Fruit fly (Drosophila melanogaster): ENCODE measurements around the gene dpr19.
A peak's percentile ranks its signal among the peaks of the same experiment; 100 is the strongest.

dpr19 gene

dm6 chr2L:10342471-10342870 lies 33.5 kb upstream of the dpr19 start, which contains the start of gene Sps2:
Gene Sps2 (plus strand): TSS chr2L:10342594.
- TF ChIP-seq eyg (GFP tag; optimal IDR thresholded peaks at IDR 0.05) (no peak), CG16813 (GFP tag; IDR thresholded peaks at IDR 0.05; ENCODE audit: partially characterized antibody) (peak; percentile 75), Pdp1 (GFP tag; optimal IDR thresholded peaks at IDR 0.05) (peak in 1 of 2 experiments; percentile 27), Xbp1 (GFP tag; optimal IDR thresholded peaks at IDR 0.05) (peak; percentile 11), wdn (GFP tag; IDR thresholded peaks at IDR 0.05) (no peak), amos (GFP tag; IDR thresholded peaks at IDR 0.05; ENCODE audit: partially characterized antibody) (peak; percentile 80; the same call in 1 of the 2 replicates), Hr78 (GFP tag; optimal IDR thresholded peaks at IDR 0.05) (no peak), Max (GFP tag; optimal IDR thresholded peaks at IDR 0.05) (peak; percentile 3), dati (GFP tag; IDR thresholded peaks at IDR 0.05) (no peak), Bteb2 (GFP tag; optimal IDR thresholded peaks at IDR 0.05) (no peak), CG6791 (GFP tag; IDR thresholded peaks at IDR 0.05; ENCODE audit: partially characterized antibody) (peak; percentile 83), Elba2 (GFP tag; optimal IDR thresholded peaks at IDR 0.05) (peak; percentile 23), CG13624 (GFP tag; optimal IDR thresholded peaks at IDR 0.05) (peak; percentile 30), jigr1 (GFP tag; IDR thresholded peaks at IDR 0.05) (no peak), bbx (GFP tag; IDR thresholded peaks at IDR 0.05; ENCODE audit: partially characterized antibody) (peak; percentile 78), dpn (GFP tag; optimal IDR thresholded peaks at IDR 0.05) (peak in 1 of 2 experiments; percentile 6), MBD-R2 (GFP tag; IDR thresholded peaks at IDR 0.05) (peak; percentile 89), CG15601 (tag; optimal IDR thresholded peaks at IDR 0.05) (peak; percentile 30), pzg (GFP tag; optimal IDR thresholded peaks at IDR 0.05) (peak; percentile 54), gfzf (GFP tag; optimal IDR thresholded peaks at IDR 0.05) (peak; percentile 12), inv (GFP tag; IDR thresholded peaks at IDR 0.05; ENCODE audit: partially characterized antibody) (peak; percentile 63), Stat92E (GFP tag; optimal IDR thresholded peaks at IDR 0.05) (peak in 1 of 3 experiments; percentile 39), sens (GFP tag) (no peak), row (GFP tag; IDR thresholded peaks at IDR 0.05) (peak; percentile 77), CG2875 (GFP tag; optimal IDR thresholded peaks at IDR 0.05) (no peak), CG15073 (GFP tag; optimal IDR thresholded peaks at IDR 0.05) (no peak), ac (GFP tag; optimal IDR thresholded peaks at IDR 0.05) (no peak), ato (GFP tag; IDR thresholded peaks at IDR 0.05; ENCODE audit: partially characterized antibody) (peak; percentile 51; the same call in 1 of the 2 replicates), wek (GFP tag; optimal IDR thresholded peaks at IDR 0.05) (peak; percentile 4), sna (GFP tag; IDR thresholded peaks at IDR 0.05; ENCODE audit: partially characterized antibody) (peak; percentile 66), Opbp (GFP tag; IDR thresholded peaks at IDR 0.05; ENCODE audit: partially characterized antibody) (peak; percentile 83), CG14710 (tag; optimal IDR thresholded peaks at IDR 0.05) (peak; percentile 45), BEAF-32 (GFP tag; optimal IDR thresholded peaks at IDR 0.05) (peak; percentile 78), CG17802 (tag; optimal IDR thresholded peaks at IDR 0.05) (no peak), CG2129 (GFP tag; IDR thresholded peaks at IDR 0.05; ENCODE audit: partially characterized antibody) (peak; percentile 70), kni (GFP tag; optimal IDR thresholded peaks at IDR 0.05) (no peak), zf30C (GFP tag; optimal IDR thresholded peaks at IDR 0.05) (no peak), mam (GFP tag; optimal IDR thresholded peaks at IDR 0.05) (peak; percentile 1), Sry-δ (GFP tag; optimal IDR thresholded peaks at IDR 0.05) (peak; percentile 84), CG42726 (GFP tag; IDR thresholded peaks at IDR 0.05; ENCODE audit: partially characterized antibody) (peak; percentile 20; the same call in 1 of the 2 replicates), CG8281 (tag; optimal IDR thresholded peaks at IDR 0.05) (no peak), sob (GFP tag; IDR thresholded peaks at IDR 0.05) (0 out of 2 replicates have a peak, but pooled peaks have one; percentile 30), hb (GFP tag; IDR thresholded peaks at IDR 0.05; ENCODE audit: partially characterized antibody) (no peak), CG6175 (GFP tag; IDR thresholded peaks at IDR 0.05) (no peak), Gsc (GFP tag; IDR thresholded peaks at IDR 0.05) (no peak), CG12391 (tag; optimal IDR thresholded peaks at IDR 0.05) (peak; percentile 37), CG4730 (GFP tag; IDR thresholded peaks at IDR 0.05) (no peak), nmo (GFP tag; optimal IDR thresholded peaks at IDR 0.05) (peak; percentile 29)
